Fruit fly (Drosophila melanogaster) whole organism, embryonic: ENCODE data around the gene CG4101.
A peak's percentile ranks its signal among the peaks of the same experiment; 100 is the strongest.

Experiments
- Antp ChIP-seq: fragments of 200-800 bp; sonication (Bioruptor generic); optimal IDR thresholded peaks from 3 replicates; lab custom pipeline; 2016; ENCODE audit warnings: missing biosample characterization, missing genetic modification characterization
- Atf-2 ChIP-seq: fragments of 200-800 bp; sonication (Bioruptor generic); optimal IDR thresholded peaks from 2 replicates; lab custom pipeline; 2016; ENCODE audit warnings: missing biosample characterization, missing genetic modification characterization
- Blimp-1 ChIP-seq: fragments of 200-800 bp; sonication (Bioruptor generic); optimal IDR thresholded peaks from 3 replicates; lab custom pipeline; 2018; ENCODE audit warnings: missing biosample characterization, missing genetic modification characterization, mild to moderate bottlenecking, moderate library complexity, missing genetic modification reagents
- Bteb2 ChIP-seq: fragments of 200-800 bp; sonication (Bioruptor generic); optimal IDR thresholded peaks from 2 replicates; lab custom pipeline; 2016; ENCODE audit warnings: missing biosample characterization, missing genetic modification characterization
- CG10209 ChIP-seq: fragments of 200-800 bp; sonication (Bioruptor generic); optimal IDR thresholded peaks from 3 replicates; lab custom pipeline; 2017; ENCODE audit warnings: missing biosample characterization, mild to moderate bottlenecking, missing genetic modification characterization, missing genetic modification reagents
- CG10462 ChIP-seq: fragments of 200-800 bp; sonication (Bioruptor generic); optimal IDR thresholded peaks from 2 replicates; lab custom pipeline; 2016; ENCODE audit warnings: missing biosample characterization, missing genetic modification characterization
- CG11456 ChIP-seq: fragments of 200-800 bp; sonication (Bioruptor generic); IDR thresholded peaks from 3 replicates; pipeline ENCODE4 v1.3.6; 2022; ENCODE audit warnings: missing biosample characterization, missing genetic modification characterization
- CG11504 ChIP-seq: fragments of 200-800 bp; sonication (Bioruptor generic); optimal IDR thresholded peaks from 3 replicates; lab custom pipeline; 2019; ENCODE audit warnings: missing biosample characterization, mild to moderate bottlenecking, missing genetic modification characterization, moderate library complexity
- CG1233 ChIP-seq: fragments of 200-800 bp; sonication (Bioruptor generic); optimal IDR thresholded peaks from 4 replicates; lab custom pipeline; 2018; ENCODE audit warnings: missing biosample characterization, mild to moderate bottlenecking, missing genetic modification characterization
- CG12769 ChIP-seq: fragments of 200-800 bp; sonication (Bioruptor generic); optimal IDR thresholded peaks from 2 replicates; lab custom pipeline; 2019; ENCODE audit warnings: missing biosample characterization, mild to moderate bottlenecking, missing genetic modification characterization, moderate library complexity
- CG14860 ChIP-seq: fragments of 200-800 bp; sonication (Bioruptor generic); IDR thresholded peaks from 3 replicates; pipeline ENCODE4 v1.3.6; 2022; ENCODE audit warnings: missing biosample characterization, missing genetic modification characterization; ENCODE audit not compliant: partially characterized antibody
- CG15514 ChIP-seq: fragments of 200-800 bp; sonication (Bioruptor generic); optimal IDR thresholded peaks from 3 replicates; lab custom pipeline; 2017; ENCODE audit warnings: missing biosample characterization, missing genetic modification characterization, mild to moderate bottlenecking, moderate library complexity, missing genetic modification reagents
- CG17568 ChIP-seq: fragments of 200-800 bp; sonication (Bioruptor generic); optimal IDR thresholded peaks from 2 replicates; lab custom pipeline; 2018; ENCODE audit warnings: missing biosample characterization, mild to moderate bottlenecking, missing genetic modification characterization, moderate library complexity
- CG3163 ChIP-seq: fragments of 200-800 bp; sonication (Bioruptor generic); optimal IDR thresholded peaks from 3 replicates; lab custom pipeline; 2016; ENCODE audit warnings: missing biosample characterization, missing genetic modification characterization
- CG3407 ChIP-seq: fragments of 200-800 bp; sonication (Bioruptor generic); optimal IDR thresholded peaks from 2 replicates; lab custom pipeline; 2018; ENCODE audit warnings: missing biosample characterization, mild to moderate bottlenecking, missing genetic modification characterization
- CG3847 ChIP-seq: fragments of 200-800 bp; sonication (Bioruptor generic); IDR thresholded peaks from 2 replicates; pipeline ENCODE4 v1.3.6; 2022; ENCODE audit warnings: missing biosample characterization, missing genetic modification characterization
- CG4328 ChIP-seq: fragments of 200-800 bp; sonication (Bioruptor generic); optimal IDR thresholded peaks from 3 replicates; lab custom pipeline; 2017; ENCODE audit warnings: missing biosample characterization, missing genetic modification reagents, missing genetic modification characterization
- CG4424 ChIP-seq: fragments of 200-800 bp; sonication (Bioruptor generic); optimal IDR thresholded peaks from 3 replicates; lab custom pipeline; 2016; ENCODE audit warnings: missing biosample characterization, missing genetic modification characterization
- CHES-1-like ChIP-seq: fragments of 200-800 bp; sonication (Bioruptor generic); optimal IDR thresholded peaks from 2 replicates; lab custom pipeline; 2016; ENCODE audit warnings: missing biosample characterization, missing genetic modification characterization
- D19A ChIP-seq: fragments of 200-800 bp; optimal IDR thresholded peaks from 3 replicates; lab custom pipeline; 2019; ENCODE audit warnings: missing biosample characterization, mild to moderate bottlenecking, missing genetic modification characterization, moderate library complexity
- HLH3B ChIP-seq: fragments of 200-800 bp; sonication (Bioruptor generic); IDR thresholded peaks from 2 replicates; pipeline ENCODE4 v1.3.6; 2022; ENCODE audit warnings: missing biosample characterization, missing genetic modification characterization
- Hsf ChIP-seq: fragments of 200-800 bp; sonication (Bioruptor generic); optimal IDR thresholded peaks from 3 replicates; lab custom pipeline; 2016; ENCODE audit warnings: missing biosample characterization, missing genetic modification characterization
- Lim3 ChIP-seq: fragments of 200-800 bp; sonication (Bioruptor generic); IDR thresholded peaks from 2 replicates; pipeline ENCODE4 v1.3.6; 2022; ENCODE audit warnings: missing biosample characterization, missing genetic modification characterization
- MBD-R2 ChIP-seq: fragments of 200-800 bp; sonication (Bioruptor generic); IDR thresholded peaks from 2 replicates; pipeline ENCODE4 v1.3.6; 2022; ENCODE audit warnings: missing biosample characterization, missing genetic modification characterization
- Myb ChIP-seq: fragments of 200-800 bp; sonication (Bioruptor generic); optimal IDR thresholded peaks from 2 replicates; lab custom pipeline; 2016; ENCODE audit warnings: missing biosample characterization, missing genetic modification characterization
- Taf1 ChIP-seq: fragments of 200-800 bp; sonication (Bioruptor generic); IDR thresholded peaks from 2 replicates; pipeline ENCODE4 v1.3.6; 2022; ENCODE audit warnings: missing biosample characterization, missing genetic modification characterization
- YL-1 ChIP-seq: fragments of 200-800 bp; sonication (Bioruptor generic); optimal IDR thresholded peaks from 3 replicates; lab custom pipeline; 2017; ENCODE audit warnings: missing biosample characterization, mild to moderate bottlenecking, missing genetic modification characterization
- chinmo ChIP-seq: fragments of 200-800 bp; sonication (Bioruptor generic); IDR thresholded peaks from 4 replicates; pipeline ENCODE4 v1.3.6; 2022; ENCODE audit warnings: missing biosample characterization, missing genetic modification characterization; ENCODE audit not compliant: partially characterized antibody
- chm ChIP-seq: fragments of 200-800 bp; sonication (Bioruptor generic); IDR thresholded peaks from 2 replicates; pipeline ENCODE4 v1.3.6; 2022; ENCODE audit warnings: missing biosample characterization, missing genetic modification characterization
- cwo ChIP-seq: fragments of 200-800 bp; sonication (Bioruptor generic); optimal IDR thresholded peaks from 3 replicates; lab custom pipeline; 2017; ENCODE audit warnings: missing biosample characterization, missing genetic modification characterization, mild to moderate bottlenecking, moderate library complexity, missing genetic modification reagents
- dati ChIP-seq: fragments of 200-800 bp; sonication (Bioruptor generic); IDR thresholded peaks from 2 replicates; pipeline ENCODE4 v1.3.6; 2022; ENCODE audit warnings: missing biosample characterization, missing genetic modification characterization
- eve ChIP-seq, 2 experiments: fragments of >200 bp; optimal IDR thresholded peaks; 2 replicates each; lab custom pipeline; 2017; ENCODE audit warnings: missing biosample characterization in 2 of 2, missing genetic modification characterization in 2 of 2
- fd102C ChIP-seq: fragments of 200-800 bp; sonication (Bioruptor generic); optimal IDR thresholded peaks from 2 replicates; lab custom pipeline; 2018; ENCODE audit warnings: missing biosample characterization, mild to moderate bottlenecking, missing genetic modification characterization, moderate library complexity
- ftz-f1 ChIP-seq: fragments of 200-800 bp; sonication (Bioruptor generic); optimal IDR thresholded peaks from 2 replicates; lab custom pipeline; 2016; ENCODE audit warnings: missing biosample characterization, missing genetic modification characterization
- her ChIP-seq: fragments of 200-800 bp; sonication (Bioruptor generic); optimal IDR thresholded peaks from 2 replicates; lab custom pipeline; 2016; ENCODE audit warnings: missing biosample characterization, missing genetic modification characterization
- jigr1 ChIP-seq: fragments of 200-800 bp; sonication (Bioruptor generic); IDR thresholded peaks from 3 replicates; pipeline ENCODE4 v1.3.6; 2022; ENCODE audit warnings: missing biosample characterization, missing genetic modification characterization
- lbe ChIP-seq: fragments of 200-800 bp; sonication (Bioruptor generic); optimal IDR thresholded peaks from 2 replicates; lab custom pipeline; 2016; ENCODE audit warnings: missing biosample characterization, mild to moderate bottlenecking, missing genetic modification characterization
- nerfin-2 ChIP-seq: fragments of 200-800 bp; sonication (Bioruptor generic); IDR thresholded peaks from 2 replicates; pipeline ENCODE4 v1.3.6; 2022; ENCODE audit warnings: missing biosample characterization, missing genetic modification characterization; ENCODE audit not compliant: partially characterized antibody
- org-1 ChIP-seq: fragments of 200-800 bp; sonication (Bioruptor generic); optimal IDR thresholded peaks from 2 replicates; lab custom pipeline; 2017; ENCODE audit warnings: missing biosample characterization, missing genetic modification characterization
- otp ChIP-seq: fragments of 200-800 bp; sonication (Bioruptor generic); IDR thresholded peaks from 3 replicates; pipeline ENCODE4, ENCODE4 v1.3.6; 2022; ENCODE audit warnings: missing biosample characterization, missing genetic modification characterization
- p53 ChIP-seq: fragments of 200-800 bp; sonication (Bioruptor generic); optimal IDR thresholded peaks from 2 replicates; lab custom pipeline; 2016; ENCODE audit warnings: missing biosample characterization, missing genetic modification characterization
- phol ChIP-seq: fragments of 200-800 bp; sonication (Bioruptor generic); optimal IDR thresholded peaks from 3 replicates; lab custom pipeline; 2018; ENCODE audit warnings: missing biosample characterization, mild to moderate bottlenecking, missing genetic modification characterization, moderate library complexity
- salm ChIP-seq: fragments of 200-800 bp; sonication (Bioruptor generic); optimal IDR thresholded peaks from 2 replicates; lab custom pipeline; 2018; ENCODE audit warnings: missing biosample characterization, mild to moderate bottlenecking, missing genetic modification characterization
- shn ChIP-seq: fragments of 200-800 bp; sonication (Bioruptor generic); optimal IDR thresholded peaks from 3 replicates; lab custom pipeline; 2016; ENCODE audit warnings: missing biosample characterization, missing genetic modification characterization
- sqz ChIP-seq: fragments of 200-800 bp; sonication (Bioruptor generic); optimal IDR thresholded peaks from 3 replicates; lab custom pipeline; 2018; ENCODE audit warnings: missing biosample characterization, mild to moderate bottlenecking, missing genetic modification characterization
- stc ChIP-seq: fragments of 200-800 bp; sonication (Bioruptor generic); IDR thresholded peaks from 2 replicates; pipeline ENCODE4 v1.3.6; 2022; ENCODE audit warnings: missing biosample characterization, missing genetic modification characterization
- ttk ChIP-seq: fragments of 200-800 bp; sonication (Bioruptor generic); IDR thresholded peaks from 2 replicates; pipeline ENCODE4 v2.1.2; 2022; ENCODE audit warnings: missing biosample characterization, missing genetic modification characterization
- z ChIP-seq: fragments of 200-800 bp; sonication (Bioruptor generic); IDR thresholded peaks from 3 replicates; pipeline ENCODE4 v1.3.6; 2022; ENCODE audit warnings: missing biosample characterization, missing genetic modification characterization

Gene CG4101

DNA sequence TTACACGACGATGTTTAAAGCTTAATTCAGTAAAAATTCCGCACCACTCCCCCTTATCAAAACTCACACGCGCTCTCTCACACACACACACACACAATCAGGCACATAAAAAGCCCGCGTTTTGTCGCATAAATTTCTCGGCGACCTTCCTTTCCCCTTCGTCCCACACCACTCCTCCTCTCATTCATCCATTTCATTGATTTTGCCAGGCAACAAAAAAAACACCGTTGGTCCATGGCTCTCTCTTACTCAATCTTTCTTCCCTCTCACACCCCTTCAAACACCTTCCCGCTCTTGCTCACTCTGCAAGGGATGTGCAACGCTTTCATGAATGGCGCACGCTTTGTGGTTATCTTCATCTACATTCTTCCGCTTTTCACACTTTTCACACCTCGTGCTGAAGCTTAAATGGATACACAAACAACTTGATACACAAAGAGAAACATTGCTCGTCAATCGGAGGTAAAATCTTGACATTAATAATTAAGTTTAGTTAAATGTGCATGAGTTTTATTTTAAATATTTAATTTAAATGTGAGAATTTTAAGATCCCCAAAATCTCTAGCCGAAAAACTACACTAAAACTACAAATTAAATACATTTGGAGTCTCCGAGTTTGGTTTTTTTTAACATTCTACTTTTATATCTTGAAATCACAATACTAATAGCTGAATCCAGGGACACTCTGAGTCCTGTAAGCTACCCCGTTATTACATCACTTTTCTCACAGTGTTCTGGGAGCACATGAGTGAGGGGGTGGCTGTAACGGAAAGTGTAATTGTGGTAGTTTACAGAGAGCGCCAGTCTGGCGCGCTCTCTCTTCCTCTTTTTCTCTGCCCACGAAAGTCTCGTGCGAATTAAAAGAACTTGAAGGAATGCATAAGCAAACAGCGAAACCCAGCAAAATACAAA lies 47.9 kb downstream of the CG4101 start (continued):
- TF ChIP-seq Antp (peak; percentile 91), org-1 (peak; percentile 97), Bteb2 (GFP tag; lab: Kevin White, UChicago) (peak; percentile 89), CG11504 (peak; percentile 98), eve (GFP tag; optimal IDR thresholded peaks at IDR 0.05; lab: Kevin White, UChicago) (peak in 1 of 2 experiments; percentile 99), stc (GFP tag; lab: Robert Waterston, UW) (peak; percentile 91), p53 (GFP tag; lab: Kevin White, UChicago) (peak; percentile 85), phol (peak; percentile 98), shn (GFP tag; lab: Kevin White, UChicago) (peak; percentile 91), sqz (GFP tag; lab: Kevin White, UChicago) (peak; percentile 91), CG4328 (GFP tag; lab: Kevin White, UChicago) (peak; percentile 95), ttk (GFP tag; lab: Robert Waterston, UW) (peak; percentile 93), ftz-f1 (GFP tag; lab: Kevin White, UChicago) (peak; percentile 54), CG15514 (GFP tag; lab: Kevin White, UChicago) (peak; percentile 91), Lim3 (peak; percentile 80), YL-1 (GFP tag; lab: Kevin White, UChicago) (peak; percentile 79), lbe (GFP tag; lab: Kevin White, UChicago) (peak; percentile 78), chm (GFP tag; lab: Robert Waterston, UW) (peak; percentile 80), dati (GFP tag; lab: Robert Waterston, UW) (peak; percentile 52; the same call in 1 of the 2 replicates), CG14860 (GFP tag; lab: Robert Waterston, UW) (no peak), MBD-R2 (GFP tag; lab: Robert Waterston, UW) (peak; percentile 76), Hsf (GFP tag; lab: Kevin White, UChicago) (peak; percentile 93), HLH3B (peak; percentile 96), salm (tag; lab: Kevin White, UChicago) (peak; percentile 95), chinmo (GFP tag; lab: Robert Waterston, UW) (peak; percentile 85; the same call in 3 of the 4 replicates), otp (GFP tag; lab: Robert Waterston, UW) (peak; percentile 90), jigr1 (GFP tag; lab: Robert Waterston, UW) (peak; percentile 93), Myb (GFP tag; lab: Kevin White, UChicago) (peak; percentile 74), cwo (GFP tag; lab: Kevin White, UChicago) (peak; percentile 95), CG10462 (GFP tag; lab: Kevin White, UChicago) (peak; percentile 91), CHES-1-like (GFP tag; lab: Kevin White, UChicago) (peak; percentile 79), CG3163 (GFP tag; lab: Kevin White, UChicago) (peak; percentile 55), fd102C (GFP tag; lab: Kevin White, UChicago) (peak; percentile 46), CG17568 (GFP tag; lab: Kevin White, UChicago) (peak; percentile 94), Atf-2 (peak; percentile 91), CG10209 (peak; percentile 97), z (GFP tag; lab: Robert Waterston, UW) (0 out of 3 replicates have a peak, but pooled peaks have one; percentile 36), nerfin-2 (GFP tag; lab: Robert Waterston, UW) (no peak), Blimp-1 (peak; percentile 96), her (peak; percentile 81), CG3847 (peak; percentile 95), CG3407 (GFP tag; lab: Kevin White, UChicago) (peak; percentile 95), CG4424 (GFP tag; lab: Kevin White, UChicago) (peak; percentile 98), D19A (peak; percentile 95), Taf1 (GFP tag; lab: Robert Waterston, UW) (peak; percentile 85), CG1233 (GFP tag; lab: Kevin White, UChicago) (peak; percentile 98), CG11456 (peak; percentile 95), CG12769 (tag; lab: Kevin White, UChicago) (peak; percentile 75)
